Fruit fly (Drosophila melanogaster) whole organism, embryonic: Measurements from ENCODE around the gene CG11741.
A peak's percentile ranks its signal among the peaks of the same experiment; 100 is the strongest.

Experiments
- Asciz ChIP-seq: fragments of 200-800 bp; sonication (Bioruptor generic); optimal IDR thresholded peaks from 2 replicates; lab custom pipeline; 2017; ENCODE audit warnings: missing biosample characterization, mild to moderate bottlenecking, missing genetic modification characterization, missing genetic modification reagents
- CG10147 ChIP-seq: fragments of 200-800 bp; sonication (Bioruptor generic); optimal IDR thresholded peaks from 2 replicates; lab custom pipeline; 2019; ENCODE audit warnings: missing biosample characterization, mild to moderate bottlenecking, missing genetic modification characterization, moderate library complexity
- CG10267 ChIP-seq: fragments of 200-800 bp; sonication (Bioruptor generic); optimal IDR thresholded peaks from 2 replicates; lab custom pipeline; 2018; ENCODE audit warnings: missing biosample characterization, mild to moderate bottlenecking, missing genetic modification characterization, moderate library complexity
- CG10543 ChIP-seq: fragments of 200-800 bp; sonication (Bioruptor generic); optimal IDR thresholded peaks from 3 replicates; lab custom pipeline; 2017; ENCODE audit warnings: missing biosample characterization, mild to moderate bottlenecking, missing genetic modification characterization, moderate library complexity
- CG11085 ChIP-seq: fragments of 200-800 bp; sonication (Bioruptor generic); IDR thresholded peaks from 2 replicates; pipeline ENCODE4 v1.3.6; 2022; ENCODE audit warnings: missing biosample characterization, missing genetic modification characterization
- CG11504 ChIP-seq: fragments of 200-800 bp; sonication (Bioruptor generic); optimal IDR thresholded peaks from 3 replicates; lab custom pipeline; 2019; ENCODE audit warnings: missing biosample characterization, mild to moderate bottlenecking, missing genetic modification characterization, moderate library complexity
- CG11560 ChIP-seq: fragments of 200-800 bp; sonication (Bioruptor generic); IDR thresholded peaks from 3 replicates; pipeline ENCODE4 v1.3.6; 2022; ENCODE audit warnings: missing biosample characterization, missing genetic modification characterization
- CG11696 ChIP-seq: fragments of 200-800 bp; sonication (Bioruptor generic); IDR thresholded peaks from 2 replicates; pipeline ENCODE4 v1.3.6; 2022; ENCODE audit warnings: missing biosample characterization, missing genetic modification characterization
- CG14050 ChIP-seq: fragments of 200-800 bp; sonication (Bioruptor generic); IDR thresholded peaks from 3 replicates; pipeline ENCODE4 v1.3.6; 2022; ENCODE audit warnings: missing biosample characterization, missing genetic modification characterization
- CG15514 ChIP-seq: fragments of 200-800 bp; sonication (Bioruptor generic); optimal IDR thresholded peaks from 3 replicates; lab custom pipeline; 2017; ENCODE audit warnings: missing biosample characterization, missing genetic modification characterization, mild to moderate bottlenecking, moderate library complexity, missing genetic modification reagents
- CG17328 ChIP-seq: fragments of 200-800 bp; sonication (Bioruptor generic); IDR thresholded peaks from 2 replicates; pipeline ENCODE4 v1.3.6; 2022; ENCODE audit warnings: missing biosample characterization, missing genetic modification characterization
- CG18262 ChIP-seq: fragments of 200-800 bp; optimal IDR thresholded peaks from 3 replicates; lab custom pipeline; 2019; ENCODE audit warnings: missing biosample characterization, mild to moderate bottlenecking, missing genetic modification characterization, moderate library complexity
- CG18599 ChIP-seq: fragments of 200-800 bp; sonication (Bioruptor generic); optimal IDR thresholded peaks from 3 replicates; lab custom pipeline; 2017; ENCODE audit warnings: missing biosample characterization, missing genetic modification characterization, mild to moderate bottlenecking, moderate library complexity, missing genetic modification reagents
- CG18619 ChIP-seq: fragments of 200-800 bp; sonication (Bioruptor generic); optimal IDR thresholded peaks from 3 replicates; lab custom pipeline; 2017; ENCODE audit warnings: missing biosample characterization, mild to moderate bottlenecking, missing genetic modification characterization
- CG2712 ChIP-seq: fragments of 200-800 bp; optimal IDR thresholded peaks from 3 replicates; lab custom pipeline; 2019; ENCODE audit warnings: missing biosample characterization, mild to moderate bottlenecking, missing genetic modification characterization, moderate library complexity
- CG32772 ChIP-seq: fragments of 200-800 bp; sonication (Bioruptor generic); IDR thresholded peaks from 2 replicates; pipeline ENCODE4 v1.3.6; 2022; ENCODE audit warnings: missing biosample characterization, missing genetic modification characterization
- CG34422 ChIP-seq: fragments of 200-800 bp; sonication (Bioruptor generic); IDR thresholded peaks from 3 replicates; pipeline ENCODE4 v1.3.6; 2022; ENCODE audit warnings: missing biosample characterization, missing genetic modification characterization
- CG4282 ChIP-seq: fragments of 200-800 bp; sonication (Bioruptor generic); optimal IDR thresholded peaks from 2 replicates; lab custom pipeline; 2016; ENCODE audit warnings: missing biosample characterization, missing genetic modification characterization
- CG5245 ChIP-seq: fragments of 200-800 bp; sonication (Bioruptor generic); optimal IDR thresholded peaks from 3 replicates; lab custom pipeline; 2016; ENCODE audit warnings: missing biosample characterization, missing genetic modification characterization
- Dad ChIP-seq: fragments of 200-800 bp; sonication (Bioruptor generic); optimal IDR thresholded peaks from 3 replicates; lab custom pipeline; 2016; ENCODE audit warnings: missing biosample characterization, missing genetic modification characterization
- Dp ChIP-seq: fragments of 200-800 bp; sonication (Bioruptor generic); optimal IDR thresholded peaks from 2 replicates; lab custom pipeline; 2018; ENCODE audit warnings: missing biosample characterization, mild to moderate bottlenecking, missing genetic modification characterization, moderate library complexity
- E2f2 ChIP-seq: fragments of 200-800 bp; sonication (Bioruptor generic); IDR thresholded peaks from 2 replicates; pipeline ENCODE4 v1.3.6; 2022; ENCODE audit warnings: missing biosample characterization, missing genetic modification characterization
- Fer3 ChIP-seq: fragments of 200-800 bp; sonication (Bioruptor generic); optimal IDR thresholded peaks from 2 replicates; lab custom pipeline; 2018; ENCODE audit warnings: missing biosample characterization, mild to moderate bottlenecking, missing genetic modification characterization, moderate library complexity
- HHEX ChIP-seq: fragments of 200-800 bp; sonication (Bioruptor generic); optimal IDR thresholded peaks from 3 replicates; lab custom pipeline; 2017; ENCODE audit warnings: missing biosample characterization, mild to moderate bottlenecking, missing genetic modification characterization, missing genetic modification reagents
- HLH4C ChIP-seq: fragments of 200-800 bp; sonication (Bioruptor generic); IDR thresholded peaks from 3 replicates; pipeline ENCODE4 v1.3.6; 2022; ENCODE audit warnings: missing biosample characterization, missing genetic modification characterization; ENCODE audit not compliant: partially characterized antibody
- HLHmδ ChIP-seq: fragments of 200-800 bp; sonication (Bioruptor generic); optimal IDR thresholded peaks from 2 replicates; lab custom pipeline; 2018; ENCODE audit warnings: missing biosample characterization, mild to moderate bottlenecking, missing genetic modification characterization, moderate library complexity
- Hmr ChIP-seq: fragments of 200-800 bp; sonication (Bioruptor generic); optimal IDR thresholded peaks from 3 replicates; lab custom pipeline; 2017; ENCODE audit warnings: mild to moderate bottlenecking, missing biosample characterization, missing genetic modification reagents, missing genetic modification characterization
- Hr39 ChIP-seq: fragments of >200 bp; optimal IDR thresholded peaks from 2 replicates; lab custom pipeline; 2017
- MESR4 ChIP-seq: fragments of 200-800 bp; sonication (Bioruptor generic); optimal IDR thresholded peaks from 2 replicates; lab custom pipeline; 2018; ENCODE audit warnings: missing biosample characterization, mild to moderate bottlenecking, missing genetic modification characterization, moderate library complexity
- Meics ChIP-seq: fragments of 200-800 bp; sonication (Bioruptor generic); optimal IDR thresholded peaks from 2 replicates; lab custom pipeline; 2017; ENCODE audit warnings: missing biosample characterization, mild to moderate bottlenecking, missing genetic modification characterization
- NfI ChIP-seq: fragments of 200-800 bp; sonication (Bioruptor generic); optimal IDR thresholded peaks from 3 replicates; lab custom pipeline; 2018; ENCODE audit warnings: missing biosample characterization, mild to moderate bottlenecking, missing genetic modification characterization, moderate library complexity
- crc ChIP-seq: fragments of 200-800 bp; sonication (Bioruptor generic); optimal IDR thresholded peaks from 2 replicates; lab custom pipeline; 2016; ENCODE audit warnings: missing biosample characterization, missing genetic modification characterization
- danr ChIP-seq: fragments of 200-800 bp; sonication (Bioruptor generic); IDR thresholded peaks from 2 replicates; pipeline ENCODE4 v1.3.6; 2022; ENCODE audit warnings: missing biosample characterization, missing genetic modification characterization
- gfzf ChIP-seq: fragments of 200-800 bp; sonication (Bioruptor generic); optimal IDR thresholded peaks from 2 replicates; lab custom pipeline; 2016; ENCODE audit warnings: missing biosample characterization, mild to moderate bottlenecking, missing genetic modification characterization, moderate library complexity
- gsb-n ChIP-seq: fragments of 200-800 bp; sonication (Bioruptor generic); optimal IDR thresholded peaks from 3 replicates; lab custom pipeline; 2018; ENCODE audit warnings: missing biosample characterization, mild to moderate bottlenecking, missing genetic modification characterization
- gt ChIP-seq: fragments of 200-800 bp; sonication (Bioruptor generic); IDR thresholded peaks from 2 replicates; pipeline ENCODE4 v1.3.6; 2022; ENCODE audit warnings: missing biosample characterization, missing genetic modification characterization
- lab ChIP-seq: fragments of 200-800 bp; sonication (Bioruptor generic); optimal IDR thresholded peaks from 3 replicates; lab custom pipeline; 2017; ENCODE audit warnings: missing biosample characterization, missing genetic modification characterization, mild to moderate bottlenecking, moderate library complexity, missing genetic modification reagents
- mam ChIP-seq: fragments of 200-800 bp; sonication (Bioruptor generic); optimal IDR thresholded peaks from 3 replicates; lab custom pipeline; 2016; ENCODE audit warnings: missing biosample characterization, missing genetic modification characterization
- oc ChIP-seq: fragments of 200-800 bp; sonication (Bioruptor generic); optimal IDR thresholded peaks from 2 replicates; lab custom pipeline; 2018; ENCODE audit warnings: missing biosample characterization, mild to moderate bottlenecking, missing genetic modification characterization, moderate library complexity
- pita ChIP-seq: fragments of 200-800 bp; sonication (Bioruptor generic); optimal IDR thresholded peaks from 2 replicates; lab custom pipeline; 2017; ENCODE audit warnings: missing biosample characterization, mild to moderate bottlenecking, missing genetic modification characterization
- rib ChIP-seq: fragments of 200-800 bp; sonication (Bioruptor generic); IDR thresholded peaks from 2 replicates; pipeline ENCODE4 v1.3.6; 2022; ENCODE audit warnings: missing biosample characterization, missing genetic modification characterization
- scrt ChIP-seq: fragments of 200-800 bp; sonication (Bioruptor generic); optimal IDR thresholded peaks from 2 replicates; lab custom pipeline; 2018; ENCODE audit warnings: missing biosample characterization, mild to moderate bottlenecking, missing genetic modification characterization, moderate library complexity
- sd ChIP-seq: fragments of 200-800 bp; sonication (Bioruptor generic); optimal IDR thresholded peaks from 3 replicates; lab custom pipeline; 2018; ENCODE audit warnings: missing biosample characterization, mild to moderate bottlenecking, missing genetic modification characterization, moderate library complexity
- sisA ChIP-seq: fragments of 200-800 bp; sonication (Bioruptor generic); IDR thresholded peaks from 2 replicates; pipeline ENCODE4 v1.3.6; 2022; ENCODE audit warnings: missing biosample characterization, missing genetic modification characterization
- trh ChIP-seq: fragments of 200-800 bp; sonication (Bioruptor generic); optimal IDR thresholded peaks from 2 replicates; lab custom pipeline; 2016; ENCODE audit warnings: missing biosample characterization, missing genetic modification characterization
- ttk ChIP-seq: fragments of 200-800 bp; sonication (Bioruptor generic); IDR thresholded peaks from 2 replicates; pipeline ENCODE4 v2.1.2; 2022; ENCODE audit warnings: missing biosample characterization, missing genetic modification characterization
- zen ChIP-seq: fragments of 200-800 bp; sonication (Bioruptor generic); optimal IDR thresholded peaks from 3 replicates; lab custom pipeline; 2018; ENCODE audit warnings: missing biosample characterization, mild to moderate bottlenecking, missing genetic modification characterization, moderate library complexity
- zf30C ChIP-seq: fragments of 200-800 bp; sonication (Bioruptor generic); optimal IDR thresholded peaks from 3 replicates; lab custom pipeline; 2018; ENCODE audit warnings: missing biosample characterization, mild to moderate bottlenecking, missing genetic modification characterization

Gene CG11741

dm6 chr3R:8561522-8561921 lies 32.8 kb upstream of the CG11741 start, which contains the start of gene pch2 (continued):
- TF ChIP-seq gfzf (GFP tag; lab: Kevin White, UChicago) (peak; percentile 55), MESR4 (GFP tag; lab: Kevin White, UChicago) (no peak), pita (no peak), scrt (peak; percentile 35), CG18262 (tag; lab: Kevin White, UChicago) (no peak), HLHmδ (GFP tag; lab: Kevin White, UChicago) (no peak), NfI (GFP tag; lab: Kevin White, UChicago) (no peak), HHEX (no peak), crc (GFP tag; lab: Kevin White, UChicago) (no peak), CG10267 (no peak)

dm6 chr3R:8552308-8552707 lies 23.6 kb upstream of the CG11741 start, which contains the start of gene Or85d:
TSS of gene Or85d (plus strand) at chr3R:8552608.
- no peak for TF ChIP-seq CG10147 (GFP tag; lab: Kevin White, UChicago)
- TF ChIP-seq CG34422 (GFP tag; lab: Robert Waterston, UW), result no peak
- TF ChIP-seq CG4282 (GFP tag; lab: Kevin White, UChicago), result no peak
- no peak for TF ChIP-seq sisA (GFP tag; lab: Robert Waterston, UW)
- TF ChIP-seq sd (tag; lab: Kevin White, UChicago), result no peak
- TF ChIP-seq E2f2 (GFP tag; lab: Robert Waterston, UW), result no peak
- no peak for TF ChIP-seq CG32772 (GFP tag; lab: Robert Waterston, UW)
- no peak for TF ChIP-seq CG11560 (tag; lab: Robert Waterston, UW)
- TF ChIP-seq HLH4C (GFP tag; lab: Robert Waterston, UW), result no peak
- no peak for TF ChIP-seq CG11696 (GFP tag; lab: Robert Waterston, UW)
- no peak for TF ChIP-seq CG11085

DNA sequence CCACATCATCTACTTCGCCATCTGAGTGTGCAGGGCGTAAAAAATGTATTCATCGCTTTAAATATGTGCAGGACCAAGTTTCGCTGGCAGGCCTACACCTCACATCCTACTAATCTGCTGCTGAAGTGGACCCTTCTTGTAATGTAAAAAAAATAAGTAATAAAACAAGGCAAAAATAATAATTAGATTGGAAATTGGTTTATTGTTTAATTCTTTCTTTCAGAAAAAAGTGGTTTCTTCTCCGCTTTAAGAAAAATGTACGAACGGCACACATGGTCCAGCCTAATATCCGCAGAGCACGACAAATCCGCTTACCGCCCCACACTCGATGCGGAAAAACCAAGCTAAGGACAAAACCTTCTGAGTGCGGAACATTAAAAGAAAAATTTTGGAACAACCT lies 17.2 kb upstream of the CG11741 start:
- TF ChIP-seq Hmr, result peak; percentile 41
- no peak for TF ChIP-seq gsb-n
- TF ChIP-seq oc (tag; lab: Kevin White, UChicago), result no peak
- TF ChIP-seq CG2712 (tag; lab: Kevin White, UChicago), result no peak
- TF ChIP-seq Asciz, result no peak
- TF ChIP-seq zen (tag; lab: Kevin White, UChicago), result no peak
- TF ChIP-seq CG14050 (GFP tag; lab: Robert Waterston, UW), result no peak
- TF ChIP-seq zf30C, result no peak
- TF ChIP-seq CG5245 (GFP tag; lab: Kevin White, UChicago), result no peak
- no peak for TF ChIP-seq CG10543 (GFP tag; lab: Kevin White, UChicago)
- peak; percentile 1 for TF ChIP-seq CG15514 (GFP tag; lab: Kevin White, UChicago)
- TF ChIP-seq CG11560 (tag; lab: Robert Waterston, UW), result no peak
- peak; percentile 69 for TF ChIP-seq CG18599 (GFP tag; lab: Kevin White, UChicago)
- TF ChIP-seq lab, result peak; percentile 43
- no peak for TF ChIP-seq gt
- no peak for TF ChIP-seq ttk
- no peak for TF ChIP-seq Fer3 (tag; lab: Kevin White, UChicago)
- TF ChIP-seq trh, result no peak
- no peak for TF ChIP-seq rib (GFP tag; lab: Robert Waterston, UW)
- TF ChIP-seq Dad (GFP tag; lab: Kevin White, UChicago), result no peak
- no peak for TF ChIP-seq Hr39 (lab: Kevin White, UChicago)
- TF ChIP-seq CG18619 (GFP tag; lab: Kevin White, UChicago), result no peak
- no peak for TF ChIP-seq Meics (GFP tag; lab: Kevin White, UChicago)
- TF ChIP-seq Dp, result no peak
- peak; percentile 4 for TF ChIP-seq CG11504 (tag; lab: Kevin White, UChicago)
- TF ChIP-seq CG17328, result no peak
- no peak for TF ChIP-seq mam
- no peak for TF ChIP-seq danr (GFP tag; lab: Robert Waterston, UW)
